Worm (Caenorhabditis elegans) whole organism, young adult: ENCODE measurements around the gene Y17G9A.4.

Experiments
- B0019.2 ChIP-seq: fragments of 200-800 bp; sonication (Bioruptor generic); conservative IDR thresholded peaks from 2 replicates; pipeline ENCODE4 v1.3.6; 2022; ENCODE audit warnings: missing genetic modification reagents, missing genetic modification characterization, missing compliant biosample characterization
- B0261.1 ChIP-seq: sonication (generic microtip); optimal IDR thresholded peaks from 2 replicates; lab custom pipeline; 2016; ENCODE audit warnings: mild to moderate bottlenecking, missing genetic modification characterization, moderate library complexity, missing compliant biosample characterization
- B0336.3 ChIP-seq: fragments of 200-800 bp; sonication (Bioruptor generic); IDR thresholded peaks from 2 replicates; pipeline ENCODE4 v1.3.6; 2022; ENCODE audit warnings: missing genetic modification characterization, missing compliant biosample characterization
- C06A6.2 ChIP-seq: fragments of 200-800 bp; sonication (Bioruptor generic); conservative IDR thresholded peaks from 2 replicates; pipeline ENCODE4 v1.3.6; 2022; ENCODE audit warnings: missing genetic modification characterization, missing compliant biosample characterization
- D2030.7 ChIP-seq: fragments of 200-800 bp; sonication (Bioruptor generic); IDR thresholded peaks from 2 replicates; pipeline ENCODE4 v1.3.6; 2022; ENCODE audit warnings: missing genetic modification reagents, missing genetic modification characterization, missing compliant biosample characterization
- F22D6.2 ChIP-seq: sonication (generic microtip); optimal IDR thresholded peaks from 2 replicates; lab custom pipeline; 2016; ENCODE audit warnings: mild to moderate bottlenecking, missing genetic modification characterization, missing compliant biosample characterization
- F23B12.7 ChIP-seq: sonication (generic microtip); optimal IDR thresholded peaks from 2 replicates; lab custom pipeline; 2017; ENCODE audit warnings: missing genetic modification characterization, mild to moderate bottlenecking, missing compliant biosample characterization, antibody characterized with exemption, moderate library complexity; ENCODE audit not compliant: insufficient read depth
- F57C9.4 ChIP-seq: sonication (generic microtip); optimal IDR thresholded peaks from 2 replicates; lab custom pipeline; 2017; ENCODE audit warnings: mild to moderate bottlenecking, missing genetic modification characterization, missing compliant biosample characterization
- K12H6.12 ChIP-seq: fragments of 200-800 bp; sonication (Bioruptor generic); optimal IDR thresholded peaks from 2 replicates; lab custom pipeline; 2018; ENCODE audit warnings: mild to moderate bottlenecking, missing genetic modification characterization, missing compliant biosample characterization
- T26A5.8 ChIP-seq: sonication (generic microtip); optimal IDR thresholded peaks from 2 replicates; lab custom pipeline; 2016; ENCODE audit warnings: missing genetic modification characterization, missing compliant biosample characterization
- Y53G8AR.9 ChIP-seq: fragments of 200-800 bp; sonication (Bioruptor generic); conservative IDR thresholded peaks from 2 replicates; pipeline ENCODE4 v1.3.6; 2022; ENCODE audit warnings: missing genetic modification reagents, missing genetic modification characterization, missing compliant biosample characterization
- Y79H2A.3 ChIP-seq: fragments of 200-800 bp; sonication (Bioruptor generic); conservative IDR thresholded peaks from 2 replicates; pipeline ENCODE4 v1.3.6; 2022; ENCODE audit warnings: missing genetic modification reagents, missing genetic modification characterization, missing compliant biosample characterization
- ama-1 ChIP-seq, 3 experiments: fragments of 150-350 bp in 1 of 3; sonication (generic microtip) in 2 of 3; optimal IDR thresholded peaks; 2 replicates each; lab custom pipeline; 2014 to 2018; ENCODE audit warnings: missing biosample characterization in 2 of 3, missing genetic modification characterization in 2 of 3, missing genetic modification reagents in 2 of 3
- aptf-2 ChIP-seq: fragments of 200-800 bp; sonication (Bioruptor generic); conservative IDR thresholded peaks from 2 replicates; pipeline ENCODE4 v1.3.6; 2022; ENCODE audit warnings: missing genetic modification reagents, missing genetic modification characterization, missing compliant biosample characterization
- atf-7 ChIP-seq: sonication (generic microtip); optimal IDR thresholded peaks from 2 replicates; lab custom pipeline; 2017; ENCODE audit warnings: mild to moderate bottlenecking, missing genetic modification characterization, missing compliant biosample characterization
- athp-1 ChIP-seq: sonication (generic microtip); optimal IDR thresholded peaks from 2 replicates; lab custom pipeline; 2017; ENCODE audit warnings: mild to moderate bottlenecking, missing genetic modification characterization, missing compliant biosample characterization
- cebp-1 ChIP-seq, 2 experiments: fragments of 200-800 bp in 1 of 2; sonication (Bioruptor generic) in 1 of 2; sonication (generic microtip) in 1 of 2; IDR thresholded peaks in 1 of 2; optimal IDR thresholded peaks in 1 of 2; 2 replicates each; pipeline versions ENCODE4 v1.3.6 to Lab custom; 2017 to 2022; ENCODE audit warnings: missing compliant biosample characterization in 2 of 2, missing genetic modification characterization in 2 of 2, mild to moderate bottlenecking in 1 of 2, missing genetic modification reagents in 1 of 2, moderate library complexity in 1 of 2
- ceh-100 ChIP-seq: fragments of 200-800 bp; sonication (Bioruptor generic); IDR thresholded peaks from 2 replicates; pipeline ENCODE4 v1.3.6; 2022; ENCODE audit warnings: missing genetic modification reagents, missing genetic modification characterization, missing compliant biosample characterization
- ceh-58 ChIP-seq: fragments of 200-800 bp; sonication (Bioruptor generic); IDR thresholded peaks from 2 replicates; pipeline ENCODE4 v1.3.6; 2022; ENCODE audit warnings: missing genetic modification characterization, missing compliant biosample characterization
- ceh-91 ChIP-seq: fragments of 200-800 bp; sonication (Bioruptor generic); IDR thresholded peaks from 2 replicates; pipeline ENCODE4 v1.3.6; 2022; ENCODE audit warnings: missing genetic modification reagents, missing genetic modification characterization, missing compliant biosample characterization
- chd-7 ChIP-seq: sonication (generic microtip); optimal IDR thresholded peaks from 2 replicates; lab custom pipeline; 2016; ENCODE audit warnings: mild to moderate bottlenecking, missing genetic modification characterization, moderate library complexity, missing compliant biosample characterization
- die-1 ChIP-seq: sonication (generic microtip); optimal IDR thresholded peaks from 2 replicates; lab custom pipeline; 2016; ENCODE audit warnings: missing genotype, mild to moderate bottlenecking, missing genetic modification characterization, missing compliant biosample characterization
- dox-1 ChIP-seq: fragments of 200-800 bp; sonication (Bioruptor generic); IDR thresholded peaks from 2 replicates; pipeline ENCODE4 v1.3.6; 2022; ENCODE audit warnings: missing genetic modification reagents, missing genetic modification characterization, missing compliant biosample characterization
- dpff-1 ChIP-seq: sonication (generic microtip); optimal IDR thresholded peaks from 2 replicates; lab custom pipeline; 2017; ENCODE audit warnings: mild to moderate bottlenecking, missing genetic modification characterization, missing compliant biosample characterization
- dpl-1 ChIP-seq: fragments of 150-350 bp; optimal IDR thresholded peaks from 2 replicates; lab custom pipeline; 2014; ENCODE audit warnings: missing biosample characterization, missing genetic modification reagents, missing genetic modification characterization
- egl-18 ChIP-seq: fragments of 200-800 bp; sonication (Bioruptor generic); IDR thresholded peaks from 2 replicates; pipeline ENCODE4 v1.3.6; 2022; ENCODE audit warnings: missing genetic modification reagents, missing genetic modification characterization, missing compliant biosample characterization
- gei-17 ChIP-seq: fragments of 200-800 bp; sonication (Bioruptor generic); optimal IDR thresholded peaks from 2 replicates; lab custom pipeline; 2018; ENCODE audit warnings: mild to moderate bottlenecking, missing genetic modification characterization, missing compliant biosample characterization
- hmg-1.2 ChIP-seq: fragments of 200-800 bp; sonication (Bioruptor generic); IDR thresholded peaks from 2 replicates; pipeline ENCODE4 v1.3.6; 2022; ENCODE audit warnings: missing genetic modification reagents, missing genetic modification characterization, missing compliant biosample characterization
- hrde-1 ChIP-seq: sonication (generic microtip); optimal IDR thresholded peaks from 2 replicates; lab custom pipeline; 2016; ENCODE audit warnings: missing genetic modification characterization, mild to moderate bottlenecking, missing compliant biosample characterization, moderate library complexity, missing genotype, missing genetic modification reagents, borderline replicate concordance
- nfyb-1 ChIP-seq: fragments of 200-800 bp; sonication (Bioruptor generic); IDR thresholded peaks from 2 replicates; pipeline ENCODE4 v1.3.6; 2022; ENCODE audit warnings: missing genetic modification reagents, missing genetic modification characterization, missing compliant biosample characterization
- nhr-27 ChIP-seq: fragments of 200-800 bp; sonication (Bioruptor generic); optimal IDR thresholded peaks from 2 replicates; lab custom pipeline; 2018; ENCODE audit warnings: mild to moderate bottlenecking, missing genetic modification characterization, moderate library complexity, missing compliant biosample characterization
- nhr-80 ChIP-seq: sonication (generic microtip); optimal IDR thresholded peaks from 2 replicates; lab custom pipeline; 2016; ENCODE audit warnings: missing genetic modification characterization, missing compliant biosample characterization
- repo-1 ChIP-seq: sonication (generic microtip); optimal IDR thresholded peaks from 2 replicates; lab custom pipeline; 2017; ENCODE audit warnings: mild to moderate bottlenecking, missing genetic modification characterization, missing compliant biosample characterization
- sea-2 ChIP-seq: fragments of 200-800 bp; sonication (Bioruptor generic); IDR thresholded peaks from 2 replicates; pipeline ENCODE4 v1.3.6; 2022; ENCODE audit warnings: missing genetic modification characterization, missing compliant biosample characterization
- snpc-1.1 ChIP-seq: sonication (generic microtip); optimal IDR thresholded peaks from 2 replicates; lab custom pipeline; 2017; ENCODE audit warnings: missing genetic modification characterization, mild to moderate bottlenecking, missing compliant biosample characterization, antibody characterized with exemption, moderate library complexity, missing genotype, missing genetic modification reagents; ENCODE audit not compliant: insufficient read depth
- snpc-1.3 ChIP-seq: sonication (generic microtip); optimal IDR thresholded peaks from 2 replicates; lab custom pipeline; 2017; ENCODE audit warnings: missing genetic modification characterization, mild to moderate bottlenecking, missing compliant biosample characterization, antibody characterized with exemption, moderate library complexity, missing genotype, missing genetic modification reagents; ENCODE audit not compliant: insufficient read depth
- snpc-4 ChIP-seq, 5 experiments: fragments of 150-350 bp in 1 of 5; sonication (generic microtip) in 4 of 5; optimal IDR thresholded peaks; 2 replicates each; lab custom pipeline; 2014 to 2018; ENCODE audit warnings: missing genetic modification characterization in 5 of 5, missing biosample characterization in 3 of 5, antibody characterized with exemption in 2 of 5, mild to moderate bottlenecking in 2 of 5, missing compliant biosample characterization in 2 of 5, missing genotype in 2 of 5, moderate library complexity in 2 of 5, missing genetic modification reagents in 1 of 5
- sptf-2 ChIP-seq: fragments of 200-800 bp; sonication (Bioruptor generic); optimal IDR thresholded peaks from 2 replicates; lab custom pipeline; 2018; ENCODE audit warnings: mild to moderate bottlenecking, missing genetic modification characterization, missing compliant biosample characterization
- tbp1 ChIP-seq: fragments of 200-800 bp; sonication (Bioruptor generic); optimal IDR thresholded peaks from 2 replicates; lab custom pipeline; 2018; ENCODE audit warnings: mild to moderate bottlenecking, missing genetic modification characterization, missing compliant biosample characterization
- tbx-9 ChIP-seq: sonication (generic microtip); optimal IDR thresholded peaks from 2 replicates; lab custom pipeline; 2016; ENCODE audit warnings: borderline replicate concordance, missing genetic modification characterization, inconsistent platforms, missing compliant biosample characterization
- unc-130 ChIP-seq: sonication (generic microtip); optimal IDR thresholded peaks from 2 replicates; lab custom pipeline; 2016; ENCODE audit warnings: missing genetic modification reagents, missing genetic modification characterization, missing compliant biosample characterization
- ztf-25 ChIP-seq: fragments of 200-800 bp; sonication (Bioruptor generic); IDR thresholded peaks from 2 replicates; pipeline ENCODE4 v1.3.6; 2022; ENCODE audit warnings: missing genetic modification reagents, missing genetic modification characterization, missing compliant biosample characterization
- ztf-26 ChIP-seq: sonication (generic microtip); optimal IDR thresholded peaks from 2 replicates; lab custom pipeline; 2017; ENCODE audit warnings: missing genetic modification characterization, missing compliant biosample characterization

Gene Y17G9A.4

ce11 chrIV:4880634-4881033 is 19.3 kb upstream of the Y17G9A.4 start (continued):
- TF ChIP-seq Y79H2A.3 (GFP tag; lab: Robert Waterston, UW) (no peak), egl-18 (GFP tag; lab: Robert Waterston, UW) (no peak), ama-1 (optimal IDR thresholded peaks at IDR 0.05; lab: Kevin White, UChicago) (peak; percentile 48), ama-1 (GFP tag; optimal IDR thresholded peaks at IDR 0.05; lab: Kevin White, UChicago) (no peak), B0336.3 (no peak; the same call in 1 of the 2 replicates), ceh-100 (GFP tag; lab: Robert Waterston, UW) (peak; percentile 55), die-1 (tag; lab: Kevin White, UChicago) (no peak), ceh-91 (GFP tag; lab: Robert Waterston, UW) (0 out of 2 replicates have a peak, but pooled peaks have one; percentile 16), snpc-1.1 (peak; percentile 98), K12H6.12 (tag; lab: Kevin White, UChicago) (no peak), snpc-4 (GFP tag; optimal IDR thresholded peaks at IDR 0.05; lab: Kevin White, UChicago) (peak; percentile 99), snpc-4 (tag; optimal IDR thresholded peaks at IDR 0.05; lab: Kevin White, UChicago) (peak; percentile 98 to 99 (median 98)), dox-1 (no peak), D2030.7 (GFP tag; lab: Robert Waterston, UW) (peak; percentile 98), ztf-26 (tag; lab: Kevin White, UChicago) (no peak), nhr-80 (no peak), repo-1 (tag; lab: Kevin White, UChicago) (no peak), nfyb-1 (GFP tag; lab: Robert Waterston, UW) (no peak), sptf-2 (GFP tag; lab: Kevin White, UChicago) (no peak), tbp1 (GFP tag; lab: Kevin White, UChicago) (peak; percentile 81), ceh-58 (no peak), aptf-2 (GFP tag; lab: Robert Waterston, UW) (no peak), gei-17 (GFP tag; lab: Kevin White, UChicago) (no peak), B0019.2 (GFP tag; lab: Robert Waterston, UW) (no peak), dpff-1 (tag; lab: Kevin White, UChicago) (no peak), ztf-25 (GFP tag; lab: Robert Waterston, UW) (no peak), C06A6.2 (GFP tag; lab: Robert Waterston, UW) (no peak), F22D6.2 (tag; lab: Kevin White, UChicago) (no peak), F57C9.4 (tag; lab: Kevin White, UChicago) (no peak), chd-7 (tag; lab: Kevin White, UChicago) (no peak), B0261.1 (tag; lab: Kevin White, UChicago) (peak; percentile 24), atf-7 (no peak), dpl-1 (GFP tag; lab: Kevin White, UChicago) (no peak), F23B12.7 (peak; percentile 73), hrde-1 (tag; lab: Kevin White, UChicago) (no peak), snpc-1.3 (tag; lab: Kevin White, UChicago) (peak; percentile 97), sea-2 (no peak), tbx-9 (tag; lab: Kevin White, UChicago) (no peak), hmg-1.2 (GFP tag; lab: Robert Waterston, UW) (peak; percentile 95), athp-1 (no peak)
- TF ChIP-seq, all 124 proteins: peak for 44

- TF ChIP-seq sea-2 (no peak), Y53G8AR.9 (GFP tag; lab: Robert Waterston, UW) (no peak), F57C9.4 (tag; lab: Kevin White, UChicago) (no peak), unc-130 (no peak), cebp-1 (GFP tag; IDR thresholded peaks at IDR 0.05; lab: Robert Waterston, UW) (no peak), cebp-1 (tag; optimal IDR thresholded peaks at IDR 0.05; lab: Kevin White, UChicago) (no peak), T26A5.8 (tag; lab: Kevin White, UChicago) (no peak), hrde-1 (tag; lab: Kevin White, UChicago) (no peak), nhr-27 (tag; lab: Kevin White, UChicago) (no peak), nfyb-1 (GFP tag; lab: Robert Waterston, UW) (no peak)
- TF ChIP-seq, all 124 proteins: peak for 0
These were observed 15.8 kb upstream of the Y17G9A.4 start, which contains the start of gene str-170 for ce11 chrIV:4877102-4877501. TSS of gene str-170 (plus strand) at chrIV:4877402.
